Fruit fly (Drosophila melanogaster) whole organism, wandering third instar larva: ENCODE measurements around the gene ATPsyngamma.

Experiments
- Hr83 ChIP-seq: fragments of 200-300 bp; sonication (Bioruptor generic); optimal IDR thresholded peaks from 2 replicates; lab custom pipeline; 2016; ENCODE audit warnings: missing biosample characterization, mild to moderate bottlenecking, missing genetic modification characterization, moderate library complexity; ENCODE audit not compliant: poor library complexity, severe bottlenecking
- Jra ChIP-seq: sonication (Bioruptor generic); optimal IDR thresholded peaks from 2 replicates; lab custom pipeline; 2016; ENCODE audit warnings: missing biosample characterization, missing genetic modification characterization
- Myc ChIP-seq: fragments of >200 bp; optimal IDR thresholded peaks from 2 replicates; lab custom pipeline; 2017
- N ChIP-seq: fragments of >200 bp; optimal IDR thresholded peaks from 2 replicates; lab custom pipeline; 2018; ENCODE audit warnings: missing biosample characterization, missing external identifiers, missing genetic modification characterization
- Rel ChIP-seq, 2 experiments: fragments of 200-800 bp; sonication (Bioruptor generic) in 1 of 2; optimal IDR thresholded peaks; 2 replicates in 1 of 2; 3 replicates in 1 of 2; lab custom pipeline; 2016 to 2019; ENCODE audit warnings: mild to moderate bottlenecking in 2 of 2, missing biosample characterization in 2 of 2, missing genetic modification characterization in 2 of 2, moderate library complexity in 1 of 2
- ey ChIP-seq: fragments of 200-800 bp; sonication (Bioruptor generic); optimal IDR thresholded peaks from 2 replicates; lab custom pipeline; 2016; ENCODE audit warnings: missing biosample characterization, missing genetic modification characterization
- fru ChIP-seq: fragments of 200-800 bp; sonication (Bioruptor generic); optimal IDR thresholded peaks from 3 replicates; lab custom pipeline; 2016; ENCODE audit warnings: missing biosample characterization, mild to moderate bottlenecking, missing genetic modification characterization
- psq ChIP-seq: fragments of 200-800 bp; sonication (Bioruptor generic); optimal IDR thresholded peaks from 3 replicates; lab custom pipeline; 2017; ENCODE audit warnings: missing biosample characterization, mild to moderate bottlenecking, missing genetic modification characterization, moderate library complexity
- rgr ChIP-seq: fragments of 200-800 bp; sonication (Bioruptor generic); optimal IDR thresholded peaks from 3 replicates; lab custom pipeline; 2016; ENCODE audit warnings: missing biosample characterization, mild to moderate bottlenecking, missing genetic modification characterization
- sage ChIP-seq: fragments of 200-800 bp; sonication (Bioruptor generic); optimal IDR thresholded peaks from 2 replicates; lab custom pipeline; 2016; ENCODE audit warnings: missing biosample characterization, mild to moderate bottlenecking, missing genetic modification characterization
- usp ChIP-seq: fragments of >200 bp; optimal IDR thresholded peaks from 2 replicates; lab custom pipeline; 2017; ENCODE audit warnings: missing biosample characterization, missing genetic modification characterization

- no peak for TF ChIP-seq ey (GFP tag; lab: Kevin White, UChicago)
- no peak for TF ChIP-seq Rel (GFP tag; optimal IDR thresholded peaks at IDR 0.05; lab: Kevin White, UChicago)
- no peak for TF ChIP-seq Rel (tag; optimal IDR thresholded peaks at IDR 0.05; lab: Kevin White, UChicago)
- TF ChIP-seq sage (GFP tag; lab: Kevin White, UChicago), result no peak
- peak; percentile 94 for TF ChIP-seq psq (GFP tag; lab: Kevin White, UChicago)
- TF ChIP-seq Jra (GFP tag; lab: Kevin White, UChicago), result no peak
- no peak for TF ChIP-seq usp (GFP tag; lab: Kevin White, UChicago)
- TF ChIP-seq fru (GFP tag; lab: Kevin White, UChicago), result peak; percentile 7
- peak; percentile 29 for TF ChIP-seq Myc (lab: Kevin White, UChicago)
- no peak for TF ChIP-seq N (GFP tag; lab: Kevin White, UChicago)
- no peak for TF ChIP-seq rgr (GFP tag; lab: Kevin White, UChicago)
- peak; percentile 55 for TF ChIP-seq Hr83 (GFP tag; lab: Kevin White, UChicago)
Observed at dm6 chr3R:29772090-29772794, 23.3 kb upstream of the ATPsyngamma start.
